Worm (Caenorhabditis elegans) whole organism, L4/young adult: ENCODE results near the gene clec-137.

Source experiments
- W03F9.2 ChIP-seq: fragments of 150-350 bp; optimal IDR thresholded peaks from 2 replicates; lab custom pipeline; 2014; ENCODE audit warnings: missing biosample characterization, missing genetic modification characterization
- him-1 ChIP-seq: sonication (generic microtip); optimal IDR thresholded peaks from 2 replicates; lab custom pipeline; 2016; ENCODE audit warnings: missing genotype, missing genetic modification reagents, missing genetic modification characterization, missing compliant biosample characterization

DNA sequence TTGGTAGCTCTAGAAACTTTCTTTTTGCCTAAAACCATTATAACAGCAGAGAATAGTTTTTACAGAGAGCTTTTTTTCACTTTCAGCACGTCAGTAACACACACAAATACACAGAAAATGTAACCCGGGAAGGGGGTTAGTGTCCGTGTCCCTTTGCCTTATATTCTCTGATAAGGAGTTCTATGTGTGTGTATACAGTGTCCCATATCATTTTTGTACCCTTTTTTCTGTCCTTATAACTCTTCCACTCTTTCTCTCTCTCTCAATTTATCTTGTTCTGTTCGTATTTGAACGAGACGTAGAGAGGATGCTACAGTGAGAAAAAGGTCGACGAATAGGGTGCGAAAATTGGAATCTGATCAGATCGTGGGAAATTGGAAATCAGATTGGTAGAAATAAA is 19.1 kb downstream of the clec-137 start:
- TF ChIP-seq him-1 (tag; lab: Kevin White, UChicago) (no peak), W03F9.2 (tag; lab: Kevin White, UChicago) (no peak)
